Fruit fly (Drosophila melanogaster) whole organism, embryonic: Measurements from ENCODE around the gene CG11768.

Source experiments
- CG10431 ChIP-seq: fragments of 200-800 bp; sonication (Bioruptor generic); optimal IDR thresholded peaks from 3 replicates; lab custom pipeline; 2018; ENCODE audit warnings: missing biosample characterization, mild to moderate bottlenecking, missing genetic modification characterization
- CG10543 ChIP-seq: fragments of 200-800 bp; sonication (Bioruptor generic); optimal IDR thresholded peaks from 3 replicates; lab custom pipeline; 2017; ENCODE audit warnings: missing biosample characterization, mild to moderate bottlenecking, missing genetic modification characterization, moderate library complexity
- CG11247 ChIP-seq: fragments of 200-800 bp; sonication (Bioruptor generic); IDR thresholded peaks from 2 replicates; pipeline ENCODE4 v1.3.6; 2022; ENCODE audit warnings: missing biosample characterization, missing genetic modification characterization
- CG11398 ChIP-seq: fragments of 200-800 bp; sonication (Bioruptor generic); optimal IDR thresholded peaks from 2 replicates; lab custom pipeline; 2016; ENCODE audit warnings: missing biosample characterization, missing genetic modification characterization
- CG12219 ChIP-seq: fragments of 200-800 bp; sonication (Bioruptor generic); optimal IDR thresholded peaks from 3 replicates; lab custom pipeline; 2018; ENCODE audit warnings: missing biosample characterization, mild to moderate bottlenecking, missing genetic modification characterization
- CG12769 ChIP-seq: fragments of 200-800 bp; sonication (Bioruptor generic); optimal IDR thresholded peaks from 2 replicates; lab custom pipeline; 2019; ENCODE audit warnings: missing biosample characterization, mild to moderate bottlenecking, missing genetic modification characterization, moderate library complexity
- CG1603 ChIP-seq: fragments of 200-800 bp; sonication (Bioruptor generic); optimal IDR thresholded peaks from 2 replicates; lab custom pipeline; 2019; ENCODE audit warnings: missing biosample characterization, mild to moderate bottlenecking, missing genetic modification characterization, moderate library complexity
- CG17186 ChIP-seq: fragments of 200-800 bp; sonication (Bioruptor generic); optimal IDR thresholded peaks from 3 replicates; lab custom pipeline; 2017; ENCODE audit warnings: missing biosample characterization, missing genetic modification reagents, missing genetic modification characterization
- CG2678 ChIP-seq: fragments of 200-800 bp; sonication (Bioruptor generic); optimal IDR thresholded peaks from 3 replicates; lab custom pipeline; 2019; ENCODE audit warnings: missing biosample characterization, mild to moderate bottlenecking, missing genetic modification characterization, moderate library complexity
- CG34422 ChIP-seq: fragments of 200-800 bp; sonication (Bioruptor generic); IDR thresholded peaks from 3 replicates; pipeline ENCODE4 v1.3.6; 2022; ENCODE audit warnings: missing biosample characterization, missing genetic modification characterization
- CG42726 ChIP-seq: fragments of 200-800 bp; sonication (Bioruptor generic); IDR thresholded peaks from 2 replicates; pipeline ENCODE4 v1.3.6; 2022; ENCODE audit warnings: missing biosample characterization, missing genetic modification characterization; ENCODE audit not compliant: partially characterized antibody
- CG4282 ChIP-seq: fragments of 200-800 bp; sonication (Bioruptor generic); optimal IDR thresholded peaks from 2 replicates; lab custom pipeline; 2016; ENCODE audit warnings: missing biosample characterization, missing genetic modification characterization
- CG4360 ChIP-seq: fragments of 200-800 bp; sonication (Bioruptor generic); IDR thresholded peaks from 2 replicates; pipeline ENCODE4 v1.3.6; 2022; ENCODE audit warnings: missing biosample characterization, missing genetic modification characterization
- CG6654 ChIP-seq: fragments of 200-800 bp; sonication (Bioruptor generic); optimal IDR thresholded peaks from 2 replicates; lab custom pipeline; 2017; ENCODE audit warnings: missing biosample characterization, mild to moderate bottlenecking, missing genetic modification characterization
- CG8290 ChIP-seq, 3 experiments: fragments of 200-800 bp; sonication (Bioruptor generic); optimal IDR thresholded peaks; 2 replicates each; lab custom pipeline; 2016 to 2019; ENCODE audit warnings: missing biosample characterization in 3 of 3, missing genetic modification characterization in 3 of 3, mild to moderate bottlenecking in 2 of 3, moderate library complexity in 1 of 3
- CG8944 ChIP-seq: fragments of 200-800 bp; sonication (Bioruptor generic); optimal IDR thresholded peaks from 3 replicates; lab custom pipeline; 2016; ENCODE audit warnings: missing biosample characterization, missing genetic modification characterization
- Dll ChIP-seq: fragments of 200-800 bp; sonication (Bioruptor generic); IDR thresholded peaks from 4 replicates; pipeline ENCODE4 v1.3.6; 2022; ENCODE audit warnings: missing biosample characterization, missing genetic modification characterization; ENCODE audit not compliant: partially characterized antibody
- Dp ChIP-seq: fragments of 200-800 bp; sonication (Bioruptor generic); optimal IDR thresholded peaks from 2 replicates; lab custom pipeline; 2018; ENCODE audit warnings: missing biosample characterization, mild to moderate bottlenecking, missing genetic modification characterization, moderate library complexity
- Dref ChIP-seq: fragments of 200-800 bp; sonication (Bioruptor generic); IDR thresholded peaks from 2 replicates; pipeline ENCODE4 v1.3.6; 2022; ENCODE audit warnings: missing biosample characterization, missing genetic modification characterization
- Elba2 ChIP-seq: fragments of 200-800 bp; sonication (Bioruptor generic); optimal IDR thresholded peaks from 3 replicates; lab custom pipeline; 2016; ENCODE audit warnings: missing biosample characterization, missing genetic modification characterization
- HLH4C ChIP-seq: fragments of 200-800 bp; sonication (Bioruptor generic); IDR thresholded peaks from 3 replicates; pipeline ENCODE4 v1.3.6; 2022; ENCODE audit warnings: missing biosample characterization, missing genetic modification characterization; ENCODE audit not compliant: partially characterized antibody
- MESR4 ChIP-seq: fragments of 200-800 bp; sonication (Bioruptor generic); optimal IDR thresholded peaks from 2 replicates; lab custom pipeline; 2018; ENCODE audit warnings: missing biosample characterization, mild to moderate bottlenecking, missing genetic modification characterization, moderate library complexity
- Mes4 ChIP-seq: fragments of 200-800 bp; sonication (Bioruptor generic); optimal IDR thresholded peaks from 2 replicates; lab custom pipeline; 2016; ENCODE audit warnings: missing biosample characterization, missing genetic modification characterization
- NC2β ChIP-seq: fragments of 200-800 bp; sonication (Bioruptor generic); optimal IDR thresholded peaks from 2 replicates; lab custom pipeline; 2016; ENCODE audit warnings: missing biosample characterization, missing genetic modification characterization
- Nf-YC ChIP-seq: fragments of 200-800 bp; optimal IDR thresholded peaks from 3 replicates; lab custom pipeline; 2019; ENCODE audit warnings: missing biosample characterization, mild to moderate bottlenecking, missing genetic modification characterization, moderate library complexity
- NfI ChIP-seq: fragments of 200-800 bp; sonication (Bioruptor generic); optimal IDR thresholded peaks from 3 replicates; lab custom pipeline; 2018; ENCODE audit warnings: missing biosample characterization, mild to moderate bottlenecking, missing genetic modification characterization, moderate library complexity
- Oli ChIP-seq: fragments of 200-800 bp; sonication (Bioruptor generic); optimal IDR thresholded peaks from 2 replicates; lab custom pipeline; 2018; ENCODE audit warnings: missing biosample characterization, mild to moderate bottlenecking, missing genetic modification characterization, moderate library complexity
- Pdp1 ChIP-seq, 2 experiments: fragments of 200-800 bp; sonication (Bioruptor generic); optimal IDR thresholded peaks; 3 replicates each; lab custom pipeline; 2016; ENCODE audit warnings: missing biosample characterization in 2 of 2, missing genetic modification characterization in 2 of 2, mild to moderate bottlenecking in 1 of 2, moderate library complexity in 1 of 2
- Poxn ChIP-seq: fragments of 200-800 bp; sonication (Bioruptor generic); IDR thresholded peaks from 2 replicates; pipeline ENCODE4 v1.3.6; 2022; ENCODE audit warnings: missing biosample characterization, missing genetic modification characterization
- Scr ChIP-seq: fragments of 200-800 bp; sonication (Bioruptor generic); IDR thresholded peaks from 2 replicates; pipeline ENCODE4 v1.3.6; 2022; ENCODE audit warnings: missing biosample characterization, missing genetic modification characterization; ENCODE audit not compliant: partially characterized antibody
- Tbp ChIP-seq: fragments of >200 bp; optimal IDR thresholded peaks from 2 replicates; lab custom pipeline; 2018; ENCODE audit warnings: missing biosample characterization, missing genetic modification characterization
- Trl ChIP-seq, 3 experiments: fragments of >200 bp in 2 of 3; fragments of 200-800 bp in 1 of 3; sonication (Bioruptor generic) in 1 of 3; optimal IDR thresholded peaks; 2 replicates in 1 of 3; 3 replicates in 2 of 3; lab custom pipeline; 2016 to 2017; ENCODE audit warnings: missing biosample characterization in 1 of 3, missing genetic modification characterization in 1 of 3
- ato ChIP-seq: fragments of 200-800 bp; sonication (Bioruptor generic); IDR thresholded peaks from 2 replicates; pipeline ENCODE4 v1.3.6; 2022; ENCODE audit warnings: missing biosample characterization, missing genetic modification characterization; ENCODE audit not compliant: partially characterized antibody
- dm ChIP-seq: fragments of 200-800 bp; sonication (Bioruptor generic); optimal IDR thresholded peaks from 3 replicates; lab custom pipeline; 2016; ENCODE audit warnings: missing biosample characterization, missing genetic modification characterization
- grn ChIP-seq: fragments of 200-800 bp; sonication (Bioruptor generic); optimal IDR thresholded peaks from 3 replicates; lab custom pipeline; 2017; ENCODE audit warnings: missing biosample characterization, missing genetic modification characterization
- nerfin-2 ChIP-seq: fragments of 200-800 bp; sonication (Bioruptor generic); IDR thresholded peaks from 2 replicates; pipeline ENCODE4 v1.3.6; 2022; ENCODE audit warnings: missing biosample characterization, missing genetic modification characterization; ENCODE audit not compliant: partially characterized antibody
- nom ChIP-seq: fragments of 200-800 bp; sonication (Bioruptor generic); optimal IDR thresholded peaks from 2 replicates; lab custom pipeline; 2017; ENCODE audit warnings: missing biosample characterization, missing genetic modification characterization, mild to moderate bottlenecking, moderate library complexity, missing genetic modification reagents
- phol ChIP-seq: fragments of 200-800 bp; sonication (Bioruptor generic); optimal IDR thresholded peaks from 3 replicates; lab custom pipeline; 2018; ENCODE audit warnings: missing biosample characterization, mild to moderate bottlenecking, missing genetic modification characterization, moderate library complexity
- ro ChIP-seq: fragments of 200-800 bp; sonication (Bioruptor generic); IDR thresholded peaks from 2 replicates; pipeline ENCODE4 v1.3.6; 2022; ENCODE audit warnings: missing biosample characterization, missing genetic modification characterization
- row ChIP-seq: fragments of 200-800 bp; sonication (Bioruptor generic); IDR thresholded peaks from 3 replicates; pipeline ENCODE4 v1.3.6; 2022; ENCODE audit warnings: missing biosample characterization, missing genetic modification characterization
- so ChIP-seq: fragments of 200-800 bp; sonication (Bioruptor generic); IDR thresholded peaks from 3 replicates; pipeline ENCODE4 v1.3.6; 2022; ENCODE audit warnings: missing biosample characterization, missing genetic modification characterization
- sqz ChIP-seq: fragments of 200-800 bp; sonication (Bioruptor generic); optimal IDR thresholded peaks from 3 replicates; lab custom pipeline; 2018; ENCODE audit warnings: missing biosample characterization, mild to moderate bottlenecking, missing genetic modification characterization
- tin ChIP-seq: fragments of 200-800 bp; sonication (Bioruptor generic); optimal IDR thresholded peaks from 3 replicates; lab custom pipeline; 2016; ENCODE audit warnings: missing biosample characterization, missing genetic modification characterization
- ttk ChIP-seq: fragments of 200-800 bp; sonication (Bioruptor generic); IDR thresholded peaks from 2 replicates; pipeline ENCODE4 v2.1.2; 2022; ENCODE audit warnings: missing biosample characterization, missing genetic modification characterization
- vfl ChIP-seq: fragments of 200-800 bp; sonication (Bioruptor generic); optimal IDR thresholded peaks from 2 replicates; lab custom pipeline; 2016; ENCODE audit warnings: missing biosample characterization, missing genetic modification characterization
- vvl ChIP-seq: fragments of 200-800 bp; sonication (Bioruptor generic); IDR thresholded peaks from 2 replicates; pipeline ENCODE4 v1.3.6; 2022; ENCODE audit warnings: missing biosample characterization, missing genetic modification characterization
- wdn ChIP-seq: fragments of 200-800 bp; sonication (Bioruptor generic); IDR thresholded peaks from 2 replicates; pipeline ENCODE4 v1.3.6; 2022; ENCODE audit warnings: missing biosample characterization, missing genetic modification characterization
- wek ChIP-seq: fragments of 200-800 bp; sonication (Bioruptor generic); optimal IDR thresholded peaks from 3 replicates; lab custom pipeline; 2018; ENCODE audit warnings: missing biosample characterization, mild to moderate bottlenecking, missing genetic modification characterization, moderate library complexity

The CG11768 gene

DNA sequence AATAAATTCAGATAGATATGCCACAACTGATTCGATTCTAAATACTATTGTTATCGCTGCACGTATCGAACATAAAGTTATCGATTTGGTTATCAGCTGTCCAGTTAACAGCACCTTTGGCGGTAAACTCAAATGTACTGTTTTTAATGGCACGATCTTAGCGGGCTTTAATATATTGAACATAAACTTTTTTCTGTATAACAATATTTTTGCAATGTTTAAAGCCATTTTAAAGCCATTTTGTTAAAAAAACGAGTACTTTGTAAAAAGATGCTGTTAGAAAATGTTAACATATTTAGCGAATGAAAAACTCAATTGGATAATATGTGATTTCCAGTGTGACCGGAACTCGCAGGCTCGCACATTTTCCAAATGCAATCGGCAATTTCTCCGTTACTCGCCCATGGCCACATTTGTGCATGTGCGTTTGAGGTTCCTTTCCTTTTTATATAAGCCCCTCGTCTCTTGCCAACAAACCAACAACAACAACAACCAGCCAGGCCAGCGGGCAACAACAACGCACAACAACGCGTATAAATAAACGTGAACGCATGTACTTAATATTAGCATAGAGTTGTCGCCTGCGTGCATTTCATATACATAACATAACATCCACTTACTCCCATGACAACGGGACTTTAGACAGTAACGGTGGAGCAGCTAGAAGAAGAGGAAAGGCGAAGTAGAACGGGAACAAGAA, 52.0 kb downstream of the CG11768 start, which contains the start of gene TMEM216 (continued):
- no peak for TF ChIP-seq NfI (GFP tag; lab: Kevin White, UChicago)
- no peak for TF ChIP-seq wdn (GFP tag; lab: Robert Waterston, UW)
- TF ChIP-seq Elba2 (GFP tag; lab: Kevin White, UChicago) = peak; percentile 83
- no peak for TF ChIP-seq Trl (optimal IDR thresholded peaks at IDR 0.05; lab: Kevin White, UChicago)
- no peak for TF ChIP-seq Trl (GFP tag; optimal IDR thresholded peaks at IDR 0.05; lab: Kevin White, UChicago)
- peak; percentile 18; the same call in 1 of the 2 replicates for TF ChIP-seq ato
- TF ChIP-seq CG10543 (GFP tag; lab: Kevin White, UChicago) = peak; percentile 36
- no peak for TF ChIP-seq nom (GFP tag; lab: Kevin White, UChicago)
- peak; percentile 54; the same call in 1 of the 2 replicates for TF ChIP-seq Scr (GFP tag; lab: Robert Waterston, UW)
- TF ChIP-seq vvl = peak; percentile 64; the same call in 1 of the 2 replicates
- peak; percentile 97 for TF ChIP-seq CG4360
- TF ChIP-seq Nf-YC (tag; lab: Kevin White, UChicago) = no peak
- TF ChIP-seq Dll (GFP tag; lab: Robert Waterston, UW) = peak; percentile 71; the same call in 3 of the 4 replicates
- TF ChIP-seq NC2β (GFP tag; lab: Kevin White, UChicago) = peak; percentile 8
- no peak for TF ChIP-seq ttk
- TF ChIP-seq CG2678 (tag; lab: Kevin White, UChicago) = no peak
- TF ChIP-seq Dp (GFP tag; lab: Kevin White, UChicago) = peak; percentile 85
- peak; percentile 20 for TF ChIP-seq CG10431 (GFP tag; lab: Kevin White, UChicago)
- no peak for TF ChIP-seq CG12219
- TF ChIP-seq Oli (tag; lab: Kevin White, UChicago) = no peak
- TF ChIP-seq Tbp (GFP tag; lab: Kevin White, UChicago) = no peak
- no peak for TF ChIP-seq wek
- TF ChIP-seq CG42726 (GFP tag; lab: Robert Waterston, UW) = peak; percentile 8; the same call in 1 of the 2 replicates
- TF ChIP-seq CG8290 (GFP tag; optimal IDR thresholded peaks at IDR 0.05; lab: Kevin White, UChicago) = peak; percentile 25
- no peak for TF ChIP-seq CG8290 (tag; optimal IDR thresholded peaks at IDR 0.05; lab: Kevin White, UChicago)
- peak; percentile 76 for TF ChIP-seq dm (GFP tag; lab: Kevin White, UChicago)
- peak in 1 of 2 experiments; percentile 100 for TF ChIP-seq Pdp1 (GFP tag; optimal IDR thresholded peaks at IDR 0.05; lab: Kevin White, UChicago)
- TF ChIP-seq HLH4C (GFP tag; lab: Robert Waterston, UW) = peak; percentile 71
- no peak for TF ChIP-seq ro (GFP tag; lab: Robert Waterston, UW)
- peak; percentile 33 for TF ChIP-seq CG12769 (tag; lab: Kevin White, UChicago)
- no peak for TF ChIP-seq sqz (GFP tag; lab: Kevin White, UChicago)
- TF ChIP-seq grn = no peak
- TF ChIP-seq vfl (GFP tag; lab: Kevin White, UChicago) = no peak
- TF ChIP-seq CG17186 (GFP tag; lab: Kevin White, UChicago) = peak; percentile 29
- TF ChIP-seq CG11398 (GFP tag; lab: Kevin White, UChicago) = no peak
- peak; percentile 12 for TF ChIP-seq phol (tag; lab: Kevin White, UChicago)
- no peak for TF ChIP-seq so (GFP tag; lab: Robert Waterston, UW)
- no peak for TF ChIP-seq CG11247
- TF ChIP-seq Mes4 (GFP tag; lab: Kevin White, UChicago) = peak; percentile 2
- no peak for TF ChIP-seq CG6654 (GFP tag; lab: Kevin White, UChicago)
- no peak for TF ChIP-seq nerfin-2 (GFP tag; lab: Robert Waterston, UW)
- peak; percentile 99 for TF ChIP-seq MESR4 (GFP tag; lab: Kevin White, UChicago)
- TF ChIP-seq CG34422 (GFP tag; lab: Robert Waterston, UW) = peak; percentile 43; the same call in 1 of the 3 replicates
- no peak for TF ChIP-seq CG4282 (GFP tag; lab: Kevin White, UChicago)
- peak; percentile 68 for TF ChIP-seq Dref (GFP tag; lab: Robert Waterston, UW)
- no peak for TF ChIP-seq Poxn (GFP tag; lab: Robert Waterston, UW)
- peak; percentile 51 for TF ChIP-seq CG1603 (tag; lab: Kevin White, UChicago)
- no peak for TF ChIP-seq CG8944 (GFP tag; lab: Kevin White, UChicago)
- no peak for TF ChIP-seq tin (GFP tag; lab: Kevin White, UChicago)
- TF ChIP-seq row (GFP tag; lab: Robert Waterston, UW) = 0 out of 3 replicates have a peak, but pooled peaks have one; percentile 5
